Worm (Caenorhabditis elegans) whole organism, young adult: ENCODE results near the gene srh-80.

Experiments
- C06A6.2 ChIP-seq: fragments of 200-800 bp; sonication (Bioruptor generic); conservative IDR thresholded peaks from 2 replicates; pipeline ENCODE4 v1.3.6; 2022; ENCODE audit warnings: missing genetic modification characterization, missing compliant biosample characterization
- F22D6.2 ChIP-seq: sonication (generic microtip); optimal IDR thresholded peaks from 2 replicates; lab custom pipeline; 2016; ENCODE audit warnings: mild to moderate bottlenecking, missing genetic modification characterization, missing compliant biosample characterization
- F52B5.7 ChIP-seq: sonication (generic microtip); optimal IDR thresholded peaks from 2 replicates; lab custom pipeline; 2016; ENCODE audit warnings: mild to moderate bottlenecking, missing genetic modification characterization, missing compliant biosample characterization
- F57A8.1 ChIP-seq: fragments of 200-800 bp; sonication (Bioruptor generic); optimal IDR thresholded peaks from 2 replicates; lab custom pipeline; 2018; ENCODE audit warnings: mild to moderate bottlenecking, missing genetic modification characterization, moderate library complexity, missing compliant biosample characterization
- K11D2.4 ChIP-seq: fragments of 200-800 bp; sonication (Bioruptor generic); IDR thresholded peaks from 2 replicates; pipeline ENCODE4 v1.3.6; 2022; ENCODE audit warnings: missing genetic modification reagents, missing genetic modification characterization, missing compliant biosample characterization
- Y53F4B.3 ChIP-seq: fragments of 200-800 bp; sonication (Bioruptor generic); IDR thresholded peaks from 2 replicates; pipeline ENCODE4 v1.3.6; 2022; ENCODE audit warnings: missing genetic modification reagents, missing genetic modification characterization, missing compliant biosample characterization
- Y53G8AR.9 ChIP-seq: fragments of 200-800 bp; sonication (Bioruptor generic); conservative IDR thresholded peaks from 2 replicates; pipeline ENCODE4 v1.3.6; 2022; ENCODE audit warnings: missing genetic modification reagents, missing genetic modification characterization, missing compliant biosample characterization
- Y56A3A.18 ChIP-seq: fragments of 200-800 bp; sonication (Bioruptor generic); IDR thresholded peaks from 2 replicates; pipeline ENCODE4 v1.3.6; 2022; ENCODE audit warnings: missing genetic modification reagents, missing genetic modification characterization, missing compliant biosample characterization
- ZK185.1 ChIP-seq: sonication (generic microtip); optimal IDR thresholded peaks from 2 replicates; lab custom pipeline; 2016; ENCODE audit warnings: mild to moderate bottlenecking, missing genetic modification characterization, missing compliant biosample characterization; ENCODE audit not compliant: poor library complexity, severe bottlenecking
- ama-1 ChIP-seq, 3 experiments: fragments of 150-350 bp in 1 of 3; sonication (generic microtip) in 2 of 3; optimal IDR thresholded peaks; 2 replicates each; lab custom pipeline; 2014 to 2018; ENCODE audit warnings: missing biosample characterization in 2 of 3, missing genetic modification characterization in 2 of 3, missing genetic modification reagents in 2 of 3
- attf-5 ChIP-seq: fragments of 200-800 bp; sonication (Bioruptor generic); optimal IDR thresholded peaks from 2 replicates; lab custom pipeline; 2018; ENCODE audit warnings: mild to moderate bottlenecking, missing genetic modification characterization, missing compliant biosample characterization
- bed-1 ChIP-seq: fragments of 200-800 bp; sonication (Bioruptor generic); IDR thresholded peaks from 2 replicates; pipeline ENCODE4 v1.3.6; 2022; ENCODE audit warnings: missing genetic modification reagents, missing genetic modification characterization, missing compliant biosample characterization
- ccch-3 ChIP-seq: fragments of 200-800 bp; sonication (Bioruptor generic); optimal IDR thresholded peaks from 2 replicates; lab custom pipeline; 2018; ENCODE audit warnings: mild to moderate bottlenecking, missing genetic modification characterization, missing compliant biosample characterization
- cebp-2 ChIP-seq: fragments of 200-800 bp; sonication (Bioruptor generic); IDR thresholded peaks from 2 replicates; pipeline ENCODE4 v1.3.6; 2022; ENCODE audit warnings: missing genetic modification characterization, missing compliant biosample characterization
- ceh-100 ChIP-seq: fragments of 200-800 bp; sonication (Bioruptor generic); IDR thresholded peaks from 2 replicates; pipeline ENCODE4 v1.3.6; 2022; ENCODE audit warnings: missing genetic modification reagents, missing genetic modification characterization, missing compliant biosample characterization
- ceh-27 ChIP-seq: fragments of 200-800 bp; sonication (Bioruptor generic); optimal IDR thresholded peaks from 2 replicates; lab custom pipeline; 2018; ENCODE audit warnings: mild to moderate bottlenecking, missing genetic modification characterization, moderate library complexity, missing compliant biosample characterization
- ceh-58 ChIP-seq: fragments of 200-800 bp; sonication (Bioruptor generic); IDR thresholded peaks from 2 replicates; pipeline ENCODE4 v1.3.6; 2022; ENCODE audit warnings: missing genetic modification characterization, missing compliant biosample characterization
- chd-7 ChIP-seq: sonication (generic microtip); optimal IDR thresholded peaks from 2 replicates; lab custom pipeline; 2016; ENCODE audit warnings: mild to moderate bottlenecking, missing genetic modification characterization, moderate library complexity, missing compliant biosample characterization
- dox-1 ChIP-seq: fragments of 200-800 bp; sonication (Bioruptor generic); IDR thresholded peaks from 2 replicates; pipeline ENCODE4 v1.3.6; 2022; ENCODE audit warnings: missing genetic modification reagents, missing genetic modification characterization, missing compliant biosample characterization
- dpff-1 ChIP-seq: sonication (generic microtip); optimal IDR thresholded peaks from 2 replicates; lab custom pipeline; 2017; ENCODE audit warnings: mild to moderate bottlenecking, missing genetic modification characterization, missing compliant biosample characterization
- egrh-3 ChIP-seq: fragments of 200-800 bp; sonication (Bioruptor generic); IDR thresholded peaks from 2 replicates; pipeline ENCODE4 v1.3.6; 2022; ENCODE audit warnings: missing genetic modification reagents, missing genetic modification characterization, missing compliant biosample characterization
- gei-17 ChIP-seq: fragments of 200-800 bp; sonication (Bioruptor generic); optimal IDR thresholded peaks from 2 replicates; lab custom pipeline; 2018; ENCODE audit warnings: mild to moderate bottlenecking, missing genetic modification characterization, missing compliant biosample characterization
- hmg-1.2 ChIP-seq: fragments of 200-800 bp; sonication (Bioruptor generic); IDR thresholded peaks from 2 replicates; pipeline ENCODE4 v1.3.6; 2022; ENCODE audit warnings: missing genetic modification reagents, missing genetic modification characterization, missing compliant biosample characterization
- lag-1 ChIP-seq: fragments of 200-800 bp; sonication (Bioruptor generic); IDR thresholded peaks from 2 replicates; pipeline ENCODE4 v1.3.6; 2022; ENCODE audit warnings: missing genetic modification reagents, missing genetic modification characterization, missing compliant biosample characterization
- lsl-1 ChIP-seq: fragments of 200-800 bp; sonication (Bioruptor generic); optimal IDR thresholded peaks from 2 replicates; lab custom pipeline; 2018; ENCODE audit warnings: mild to moderate bottlenecking, missing genetic modification characterization, moderate library complexity, missing compliant biosample characterization
- mel-28 ChIP-seq: sonication (generic microtip); optimal IDR thresholded peaks from 2 replicates; lab custom pipeline; 2016; ENCODE audit warnings: borderline replicate concordance, mild to moderate bottlenecking, missing genetic modification characterization, missing compliant biosample characterization
- nfya-1 ChIP-seq: sonication (generic microtip); optimal IDR thresholded peaks from 2 replicates; lab custom pipeline; 2017; ENCODE audit warnings: antibody characterized with exemption, missing compliant biosample characterization, missing genetic modification characterization, borderline replicate concordance; ENCODE audit not compliant: insufficient read depth
- nfyb-1 ChIP-seq: fragments of 200-800 bp; sonication (Bioruptor generic); IDR thresholded peaks from 2 replicates; pipeline ENCODE4 v1.3.6; 2022; ENCODE audit warnings: missing genetic modification reagents, missing genetic modification characterization, missing compliant biosample characterization
- nhr-179 ChIP-seq: sonication (generic microtip); optimal IDR thresholded peaks from 2 replicates; lab custom pipeline; 2016; ENCODE audit warnings: mild to moderate bottlenecking, missing genetic modification characterization, missing compliant biosample characterization
- nhr-90 ChIP-seq: sonication (generic microtip); optimal IDR thresholded peaks from 2 replicates; lab custom pipeline; 2016; ENCODE audit warnings: missing genotype, mild to moderate bottlenecking, missing genetic modification characterization, missing compliant biosample characterization
- repo-1 ChIP-seq: sonication (generic microtip); optimal IDR thresholded peaks from 2 replicates; lab custom pipeline; 2017; ENCODE audit warnings: mild to moderate bottlenecking, missing genetic modification characterization, missing compliant biosample characterization
- sea-2 ChIP-seq: fragments of 200-800 bp; sonication (Bioruptor generic); IDR thresholded peaks from 2 replicates; pipeline ENCODE4 v1.3.6; 2022; ENCODE audit warnings: missing genetic modification characterization, missing compliant biosample characterization
- somi-1 ChIP-seq: fragments of 200-800 bp; sonication (Bioruptor generic); optimal IDR thresholded peaks from 2 replicates; lab custom pipeline; 2018; ENCODE audit warnings: mild to moderate bottlenecking, missing genetic modification characterization, missing compliant biosample characterization
- unc-130 ChIP-seq: sonication (generic microtip); optimal IDR thresholded peaks from 2 replicates; lab custom pipeline; 2016; ENCODE audit warnings: missing genetic modification reagents, missing genetic modification characterization, missing compliant biosample characterization
- zim-3 ChIP-seq: sonication (generic microtip); optimal IDR thresholded peaks from 2 replicates; lab custom pipeline; 2017; ENCODE audit warnings: mild to moderate bottlenecking, missing genetic modification characterization, moderate library complexity, missing compliant biosample characterization
- ztf-26 ChIP-seq: sonication (generic microtip); optimal IDR thresholded peaks from 2 replicates; lab custom pipeline; 2017; ENCODE audit warnings: missing genetic modification characterization, missing compliant biosample characterization
- ztf-28 ChIP-seq: fragments of 200-800 bp; sonication (Bioruptor generic); IDR thresholded peaks from 2 replicates; pipeline ENCODE4 v1.3.6; 2022; ENCODE audit warnings: missing genetic modification reagents, missing genetic modification characterization, missing compliant biosample characterization

Gene srh-80

ce11 chrV:247576-247975 lies 27.8 kb downstream of the srh-80 start:
- TF ChIP-seq C06A6.2 (GFP tag; lab: Robert Waterston, UW) (no peak), zim-3 (tag; lab: Kevin White, UChicago) (no peak), K11D2.4 (GFP tag; lab: Robert Waterston, UW) (no peak), cebp-2 (GFP tag; lab: Robert Waterston, UW) (no peak), sea-2 (GFP tag; lab: Robert Waterston, UW) (no peak), Y53G8AR.9 (GFP tag; lab: Robert Waterston, UW) (no peak), chd-7 (no peak), ceh-27 (GFP tag; lab: Kevin White, UChicago) (no peak), nfyb-1 (GFP tag; lab: Robert Waterston, UW) (no peak), bed-1 (GFP tag; lab: Robert Waterston, UW) (no peak), ceh-100 (no peak), ztf-26 (tag; lab: Kevin White, UChicago) (no peak), gei-17 (GFP tag; lab: Kevin White, UChicago) (no peak), nhr-90 (tag; lab: Kevin White, UChicago) (no peak), lag-1 (no peak), attf-5 (GFP tag; lab: Kevin White, UChicago) (no peak), ceh-58 (no peak), nhr-179 (tag; lab: Kevin White, UChicago) (no peak)

- no peak for TF ChIP-seq lsl-1 (GFP tag; lab: Kevin White, UChicago)
- TF ChIP-seq gei-17 (GFP tag; lab: Kevin White, UChicago), result no peak
- TF ChIP-seq zim-3 (tag; lab: Kevin White, UChicago), result no peak
- no peak for TF ChIP-seq somi-1 (GFP tag; lab: Kevin White, UChicago)
- no peak for TF ChIP-seq dox-1 (GFP tag; lab: Robert Waterston, UW)
- TF ChIP-seq repo-1, result no peak
- no peak for TF ChIP-seq ZK185.1
- no peak for TF ChIP-seq Y56A3A.18 (GFP tag; lab: Robert Waterston, UW)
- no peak for TF ChIP-seq hmg-1.2 (GFP tag; lab: Robert Waterston, UW)
- TF ChIP-seq mel-28 (tag; lab: Kevin White, UChicago), result no peak
- no peak for TF ChIP-seq nfya-1 (tag; lab: Kevin White, UChicago)
These were observed 28.9 kb downstream of the srh-80 start for ce11 chrV:248636-249035.

- TF ChIP-seq F57A8.1 (GFP tag; lab: Kevin White, UChicago) (no peak), unc-130 (no peak), dpff-1 (no peak), ccch-3 (GFP tag; lab: Kevin White, UChicago) (no peak), Y53F4B.3 (GFP tag; lab: Robert Waterston, UW) (no peak), F52B5.7 (no peak), egrh-3 (no peak), ztf-28 (GFP tag; lab: Robert Waterston, UW) (no peak), ama-1 (optimal IDR thresholded peaks at IDR 0.05; lab: Kevin White, UChicago) (no peak), ama-1 (GFP tag; optimal IDR thresholded peaks at IDR 0.05; lab: Kevin White, UChicago) (no peak), hmg-1.2 (GFP tag; lab: Robert Waterston, UW) (no peak), F22D6.2 (tag; lab: Kevin White, UChicago) (no peak)
These were observed 31.9 kb downstream of the srh-80 start, which contains the start of gene oac-39 for ce11 chrV:251652-252051. TSS of gene oac-39 (minus strand) at chrV:251752.
